Worm (Caenorhabditis elegans): ENCODE data around the gene Y37E11B.7.
A peak's percentile ranks its signal among the peaks of the same experiment; 100 is the strongest.
"Not testable (repeated sequence)": the region's sequence is repeated elsewhere in the genome, so short reads cannot be mapped to it uniquely, and the experiment has no call there.

Gene Y37E11B.7

ce11 chrIV:3590821-3591220 lies 9.1 kb downstream of the Y37E11B.7 start:
- TF ChIP-seq unc-130 (tag; optimal IDR thresholded peaks at IDR 0.05) (no peak), ces-1 (GFP tag; optimal IDR thresholded peaks at IDR 0.05) (no peak), efl-1 (optimal IDR thresholded peaks at IDR 0.05) (no peak), efl-1 (GFP tag; optimal IDR thresholded peaks at IDR 0.05 in 1 of 2) (no peak), unc-30 (tag; optimal IDR thresholded peaks at IDR 0.05) (no peak), tbx-2 (tag; optimal IDR thresholded peaks at IDR 0.05) (no peak), alr-1 (tag; optimal IDR thresholded peaks at IDR 0.05; ENCODE audit: borderline replicate concordance) (no peak), nhr-85 (tag) (no peak), ceh-88 (GFP tag; IDR thresholded peaks at IDR 0.05) (no peak), isw-1 (GFP tag; IDR thresholded peaks at IDR 0.05) (no peak), nhr-11 (tag; optimal IDR thresholded peaks at IDR 0.05) (no peak), lin-13 (GFP tag; optimal IDR thresholded peaks at IDR 0.05) (no peak), nhr-71 (tag; optimal IDR thresholded peaks at IDR 0.05) (no peak), dpl-1 (GFP tag; optimal IDR thresholded peaks at IDR 0.05) (no peak), unc-86 (tag; optimal IDR thresholded peaks at IDR 0.05) (no peak)

ce11 chrIV:3582806-3583205 lies 17.2 kb downstream of the Y37E11B.7 start, which contains the start of gene blos-7:
TSS of gene blos-7 (minus strand) at chrIV:3582906.
- not testable (repeated sequence) for TF ChIP-seq ets-5 (GFP tag; IDR thresholded peaks at IDR 0.05); aha-1 (tag; optimal IDR thresholded peaks at IDR 0.05); pax-3 (tag; optimal IDR thresholded peaks at IDR 0.05)

- TF ChIP-seq pqm-1 (tag; optimal IDR thresholded peaks at IDR 0.05), result no peak
- TF ChIP-seq egl-27 (tag; optimal IDR thresholded peaks at IDR 0.05), result no peak
- no peak for TF ChIP-seq nhr-19 (GFP tag; conservative IDR thresholded peaks at IDR 0.05)
- TF ChIP-seq fkh-8 (tag; optimal IDR thresholded peaks at IDR 0.05), result peak; percentile 25
- peak in 1 of 2 experiments; percentile 44 for TF ChIP-seq lsy-2 (tag; optimal IDR thresholded peaks at IDR 0.05)
- no peak for TF ChIP-seq lin-14 (GFP tag; optimal IDR thresholded peaks at IDR 0.05)
- TF ChIP-seq lin-35 (GFP tag; optimal IDR thresholded peaks at IDR 0.05), result peak in 1 of 2 experiments; percentile 16
- no peak for TF ChIP-seq lin-13 (GFP tag; optimal IDR thresholded peaks at IDR 0.05)
- no peak for TF ChIP-seq efl-3 (GFP tag; optimal IDR thresholded peaks at IDR 0.05)
- TF ChIP-seq mdl-1 (tag; optimal IDR thresholded peaks at IDR 0.05), result no peak
- no peak for TF ChIP-seq nhr-20 (tag; optimal IDR thresholded peaks at IDR 0.05)
- no peak for TF ChIP-seq nhr-11 (tag; optimal IDR thresholded peaks at IDR 0.05)
- TF ChIP-seq skn-1 (tag; optimal IDR thresholded peaks at IDR 0.05), result peak; percentile 4
- peak in 1 of 3 experiments; percentile 30 for TF ChIP-seq dpl-1 (GFP tag; optimal IDR thresholded peaks at IDR 0.05)
- no peak for TF ChIP-seq tlp-1 (tag; optimal IDR thresholded peaks at IDR 0.05)
- TF ChIP-seq elt-3 (tag; optimal IDR thresholded peaks at IDR 0.05), result no peak
- TF ChIP-seq isw-1 (GFP tag; IDR thresholded peaks at IDR 0.05), result no peak
- TF ChIP-seq nhr-77 (tag; optimal IDR thresholded peaks at IDR 0.05), result no peak
- TF ChIP-seq nhr-71 (tag; optimal IDR thresholded peaks at IDR 0.05), result peak; percentile 19
- no peak for TF ChIP-seq ztf-4 (tag; optimal IDR thresholded peaks at IDR 0.05)
- TF ChIP-seq efl-1 (optimal IDR thresholded peaks at IDR 0.05), result peak in 1 of 2 experiments; percentile 53
- peak; percentile 38 to 91 for TF ChIP-seq efl-1 (GFP tag; optimal IDR thresholded peaks at IDR 0.05 in 1 of 2)
These were observed 20.4 kb downstream of the Y37E11B.7 start, which contains the start of gene Y37E11B.1 for ce11 chrIV:3579477-3579975. TSS of gene Y37E11B.1 (plus strand) at chrIV:3579621.

- TF ChIP-seq nhr-85 (tag) (peak; percentile 63), pag-3 (tag; optimal IDR thresholded peaks at IDR 0.05; ENCODE audit: borderline replicate concordance, insufficient read depth) (no peak), nhr-90 (tag; optimal IDR thresholded peaks at IDR 0.05; ENCODE audit: poor library complexity) (no peak), ztf-4 (tag; optimal IDR thresholded peaks at IDR 0.05) (no peak), snu-23 (GFP tag; optimal IDR thresholded peaks at IDR 0.05) (no peak)
These were observed 21.3 kb downstream of the Y37E11B.7 start for ce11 chrIV:3578667-3579066.

Measured in whole organism, L1 larva.